Worm (Caenorhabditis elegans) whole organism, L3 larva: ENCODE results near the gene Y116A8C.29.

ENCODE experiments used
- skn-1 ChIP-seq: fragments of 150-350 bp; optimal IDR thresholded peaks from 2 replicates; lab custom pipeline; 2014; ENCODE audit warnings: missing biosample characterization, missing genetic modification characterization

Y116A8C.29 gene

ce11 chrIV:17131035-17131595 is 37.3 kb downstream of the Y116A8C.29 start, which contains the start of the genes Y116A8C.37 and Y116A8C.38:
Gene Y116A8C.37, minus strand, starts transcription at chrIV:17131135.
Gene Y116A8C.38, plus strand, starts transcription at chrIV:17131545.
- no peak for TF ChIP-seq skn-1 (tag; lab: Kevin White, UChicago)
